Worm (Caenorhabditis elegans): Measurements from ENCODE around the gene spds-1.

- no peak for TF ChIP-seq him-1 (tag; optimal IDR thresholded peaks at IDR 0.05)
- no peak for TF ChIP-seq W03F9.2 (tag; optimal IDR thresholded peaks at IDR 0.05)
- TF ChIP-seq dao-5 (tag; optimal IDR thresholded peaks at IDR 0.05): no peak
Observed at ce11 chrII:12799364-12799763, 7.3 kb upstream of the spds-1 start.

All from whole organism, L4/young adult.